Worm (Caenorhabditis elegans): ENCODE data around the gene F09C8.2.

Gene F09C8.2

DNA sequence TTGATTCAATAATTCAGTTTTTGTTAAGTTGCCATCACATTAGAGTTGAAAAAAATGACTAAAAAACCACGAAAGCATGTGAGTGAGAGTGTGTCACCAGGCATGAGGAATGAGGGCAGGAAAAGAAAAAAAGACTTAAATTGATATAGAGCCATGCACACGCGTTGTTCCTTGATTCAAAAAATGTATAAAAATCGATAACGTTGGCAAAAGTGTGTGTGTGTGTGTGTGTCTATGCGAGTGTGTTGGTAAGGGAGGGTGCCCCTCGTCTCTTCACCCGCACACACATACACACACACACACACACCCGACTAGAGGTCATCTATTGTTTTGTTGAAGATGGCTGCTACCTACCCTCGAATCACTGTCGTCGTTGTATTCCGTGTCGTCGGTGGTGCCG lies 3.0 kb downstream of the F09C8.2 start (continued):
- TF ChIP-seq dpl-1 (GFP tag; optimal IDR thresholded peaks at IDR 0.05) (no peak), arid-1 (GFP tag; conservative IDR thresholded peaks at IDR 0.05) (no peak), ceh-20 (GFP tag; IDR thresholded peaks at IDR 0.05) (no peak), gei-8 (GFP tag; optimal IDR thresholded peaks at IDR 0.05) (no peak), ztf-11 (tag; optimal IDR thresholded peaks at IDR 0.05) (no peak), daf-16 (GFP tag; optimal IDR thresholded peaks at IDR 0.05) (no peak), daf-16 (tag; optimal IDR thresholded peaks at IDR 0.05) (no peak), nhr-111 (GFP tag; optimal IDR thresholded peaks at IDR 0.05) (no peak), ceh-28 (tag; optimal IDR thresholded peaks at IDR 0.05) (peak; percentile 31), dmd-6 (GFP tag; IDR thresholded peaks at IDR 0.05) (no peak), mes-2 (tag; optimal IDR thresholded peaks at IDR 0.05; ENCODE audit: poor library complexity, severe bottlenecking) (peak; percentile 20), hmg-1.1 (GFP tag; IDR thresholded peaks at IDR 0.05) (0 out of 2 replicates have a peak, but pooled peaks have one; percentile 38), daf-12 (tag; optimal IDR thresholded peaks at IDR 0.05) (no peak), nhr-237 (tag; optimal IDR thresholded peaks at IDR 0.05) (no peak), hif-1 (tag; optimal IDR thresholded peaks at IDR 0.05) (peak in 1 of 2 experiments; percentile 20), sdz-12 (GFP tag; optimal IDR thresholded peaks at IDR 0.05) (no peak), set-16 (GFP tag; IDR thresholded peaks at IDR 0.05) (no peak)

DNA sequence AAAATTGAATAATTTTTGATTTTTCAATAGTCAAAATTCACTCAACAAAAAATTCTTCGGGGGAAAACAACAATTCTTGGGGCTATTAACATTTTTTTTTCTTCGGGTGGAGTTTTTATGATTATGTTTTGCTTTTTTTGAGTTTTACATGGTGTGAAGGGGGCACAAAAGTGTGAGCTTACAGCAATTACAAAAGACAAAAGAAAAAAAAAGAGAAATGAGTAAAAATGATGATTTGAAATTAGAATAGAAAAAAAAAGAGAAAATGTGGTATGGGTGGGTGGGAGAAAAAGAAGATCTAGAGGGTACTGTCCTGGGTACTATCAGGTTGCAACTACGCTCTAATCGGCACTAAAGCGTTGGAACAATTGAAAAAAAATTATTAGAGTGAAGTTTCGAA lies 6.0 kb downstream of the F09C8.2 start:
- TF ChIP-seq unc-62 (GFP tag; optimal IDR thresholded peaks at IDR 0.05 in 1 of 2) (peak in 1 of 2 experiments; percentile 92), unc-62 (tag; optimal IDR thresholded peaks at IDR 0.05) (no peak), spr-3 (GFP tag; optimal IDR thresholded peaks at IDR 0.05) (no peak)

DNA sequence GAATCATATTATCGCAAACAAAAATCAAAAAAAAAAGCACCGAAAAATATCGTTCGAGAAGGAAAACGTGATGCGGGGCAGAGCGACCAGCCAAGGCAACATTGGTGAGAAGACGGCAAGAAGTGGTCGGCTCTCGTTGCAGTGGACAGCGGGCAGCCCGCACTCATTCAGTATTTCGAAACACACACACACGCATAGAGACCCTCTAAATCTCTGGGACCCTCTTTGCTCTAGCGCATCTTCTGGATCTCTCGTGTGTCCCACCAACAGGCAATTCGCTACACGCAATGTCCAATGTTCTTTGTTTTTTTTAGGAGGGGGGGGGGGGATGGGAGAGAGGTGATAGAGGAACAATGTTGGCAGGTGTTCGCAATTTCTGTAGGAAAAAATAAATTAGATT lies 13.0 kb downstream of the F09C8.2 start:
- TF ChIP-seq daf-16 (GFP tag; optimal IDR thresholded peaks at IDR 0.05) = no peak
- TF ChIP-seq daf-16 (tag; optimal IDR thresholded peaks at IDR 0.05) = no peak
- no peak for TF ChIP-seq lin-39 (tag; optimal IDR thresholded peaks at IDR 0.05)
- TF ChIP-seq unc-39 (tag; optimal IDR thresholded peaks at IDR 0.05) = no peak
- peak; percentile 18; the same call in 1 of the 2 replicates for TF ChIP-seq set-16 (GFP tag; IDR thresholded peaks at IDR 0.05)
- no peak for TF ChIP-seq hlh-11 (tag; optimal IDR thresholded peaks at IDR 0.05)
- TF ChIP-seq hlh-30 (tag; optimal IDR thresholded peaks at IDR 0.05; ENCODE audit: insufficient read depth) = peak; percentile 24
- TF ChIP-seq hmg-1.1 (GFP tag; IDR thresholded peaks at IDR 0.05) = peak; percentile 53; the same call in 1 of the 2 replicates
- TF ChIP-seq lin-1 (GFP tag; IDR thresholded peaks at IDR 0.05) = no peak
- TF ChIP-seq Y5F2A.4 (GFP tag; optimal IDR thresholded peaks at IDR 0.05) = no peak
- TF ChIP-seq mdl-1 (tag; optimal IDR thresholded peaks at IDR 0.05) = peak in 1 of 2 experiments; percentile 18
- peak; percentile 95 for TF ChIP-seq aha-1 (tag)
- no peak for TF ChIP-seq dve-1 (tag; optimal IDR thresholded peaks at IDR 0.05; ENCODE audit: insufficient read depth)
- TF ChIP-seq ceh-62 (tag; optimal IDR thresholded peaks at IDR 0.05) = no peak
- TF ChIP-seq hif-1 (tag; optimal IDR thresholded peaks at IDR 0.05) = peak in 1 of 2 experiments; percentile 18
- TF ChIP-seq lsy-2 (tag; optimal IDR thresholded peaks at IDR 0.05) = peak in 1 of 2 experiments; percentile 25
- no peak for TF ChIP-seq F26F4.8 (GFP tag; conservative IDR thresholded peaks at IDR 0.05)
- peak; percentile 52; the same call in 1 of the 2 replicates for TF ChIP-seq ctbp-1 (GFP tag; IDR thresholded peaks at IDR 0.05)
- TF ChIP-seq ztf-7 (tag; optimal IDR thresholded peaks at IDR 0.05) = no peak
- no peak for TF ChIP-seq F10B5.3 (tag; optimal IDR thresholded peaks at IDR 0.05)

DNA sequence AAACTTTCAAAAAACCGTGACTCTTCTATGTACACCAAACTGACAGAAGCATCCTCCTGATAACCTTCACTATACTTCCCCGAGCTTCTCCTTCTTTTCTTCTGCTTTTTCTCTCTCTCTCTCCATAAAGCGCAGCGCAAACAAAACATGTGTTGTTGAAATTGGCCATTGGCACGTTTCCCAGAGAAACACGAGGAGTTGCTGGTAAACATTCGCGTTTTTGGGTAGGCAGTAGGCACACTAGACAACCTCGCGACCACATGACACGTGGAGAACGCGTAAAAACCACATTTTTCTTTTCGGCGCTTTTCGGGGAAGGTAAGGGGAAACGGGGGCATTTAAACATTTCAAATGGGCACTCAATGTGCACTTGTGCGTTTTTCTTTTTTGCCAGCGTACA lies 15.8 kb downstream of the F09C8.2 start:
- TF ChIP-seq pha-4 (GFP tag; IDR thresholded peaks at IDR 0.05) (peak; percentile 59; the same call in 1 of the 2 replicates), pha-4 (tag; optimal IDR thresholded peaks at IDR 0.05) (peak; percentile 93), dve-1 (tag; optimal IDR thresholded peaks at IDR 0.05; ENCODE audit: insufficient read depth) (peak; percentile 89), mxl-2 (GFP tag; conservative IDR thresholded peaks at IDR 0.05) (no peak), nhr-102 (tag; optimal IDR thresholded peaks at IDR 0.05) (peak; percentile 14), hlh-30 (tag; optimal IDR thresholded peaks at IDR 0.05; ENCODE audit: insufficient read depth) (peak; percentile 97), Y48G9A.11 (GFP tag; IDR thresholded peaks at IDR 0.05) (no peak), daf-16 (GFP tag; optimal IDR thresholded peaks at IDR 0.05) (peak in 1 of 2 experiments; percentile 42), daf-16 (tag; optimal IDR thresholded peaks at IDR 0.05) (peak; percentile 99), set-16 (GFP tag; IDR thresholded peaks at IDR 0.05) (peak; percentile 25; the same call in 1 of the 2 replicates), nhr-28 (tag; optimal IDR thresholded peaks at IDR 0.05) (peak; percentile 79), lin-38 (GFP tag; IDR thresholded peaks at IDR 0.05) (no peak), D1046.2 (GFP tag; IDR thresholded peaks at IDR 0.05) (0 out of 2 replicates have a peak, but pooled peaks have one; percentile 14), F10B5.3 (tag; optimal IDR thresholded peaks at IDR 0.05) (no peak), ceh-32 (tag; optimal IDR thresholded peaks at IDR 0.05; ENCODE audit: poor library complexity) (no peak), nhr-10 (tag; optimal IDR thresholded peaks at IDR 0.05) (peak; percentile 35), zip-11 (GFP tag; IDR thresholded peaks at IDR 0.05) (no peak), dpl-1 (GFP tag; optimal IDR thresholded peaks at IDR 0.05) (peak; percentile 4)
